Worm (Caenorhabditis elegans) whole organism, L3 larva: ENCODE measurements around the gene K10H10.10.
A peak's percentile ranks its signal among the peaks of the same experiment; 100 is the strongest.

Experiments used
- ZK546.5 ChIP-seq: sonication (generic microtip); optimal IDR thresholded peaks from 2 replicates; lab custom pipeline; 2017; ENCODE audit warnings: missing biosample characterization, missing genetic modification characterization
- aly-2 ChIP-seq: fragments of 150-350 bp; optimal IDR thresholded peaks from 2 replicates; lab custom pipeline; 2014; ENCODE audit warnings: missing biosample characterization, missing genetic modification characterization
- ama-1 ChIP-seq: fragments of 150-350 bp; optimal IDR thresholded peaks from 2 replicates; lab custom pipeline; 2018
- ceh-28 ChIP-seq: fragments of 150-350 bp; optimal IDR thresholded peaks from 2 replicates; lab custom pipeline; 2014; ENCODE audit warnings: missing biosample characterization, missing genetic modification reagents, missing genetic modification characterization
- ceh-82 ChIP-seq: fragments of 150-350 bp; optimal IDR thresholded peaks from 2 replicates; lab custom pipeline; 2014; ENCODE audit warnings: missing biosample characterization, missing genetic modification characterization
- ceh-9 ChIP-seq: sonication (generic microtip); optimal IDR thresholded peaks from 2 replicates; lab custom pipeline; 2018; ENCODE audit warnings: missing biosample characterization, missing genetic modification characterization
- daf-12 ChIP-seq: fragments of 150-350 bp; optimal IDR thresholded peaks from 2 replicates; lab custom pipeline; 2014; ENCODE audit warnings: missing biosample characterization, missing genetic modification reagents, missing genetic modification characterization
- egl-27 ChIP-seq: sonication (generic microtip); optimal IDR thresholded peaks from 4 replicates; lab custom pipeline; 2017; ENCODE audit warnings: missing biosample characterization, missing genetic modification reagents, missing genetic modification characterization
- elt-2 ChIP-seq: sonication (generic microtip); optimal IDR thresholded peaks from 2 replicates; lab custom pipeline; 2016; ENCODE audit warnings: missing genetic modification reagents, mild to moderate bottlenecking, missing genetic modification characterization, missing compliant biosample characterization
- eor-1 ChIP-seq, 2 experiments: fragments of 150-350 bp; optimal IDR thresholded peaks; 2 replicates each; lab custom pipeline; 2014 to 2018; ENCODE audit warnings: missing biosample characterization in 2 of 2, missing genetic modification characterization in 2 of 2
- fos-1 ChIP-seq: fragments of 150-350 bp; optimal IDR thresholded peaks from 2 replicates; lab custom pipeline; 2014; ENCODE audit warnings: missing biosample characterization, missing genetic modification characterization
- hmg-11 ChIP-seq: sonication (generic microtip); optimal IDR thresholded peaks from 2 replicates; lab custom pipeline; 2016; ENCODE audit warnings: missing genetic modification characterization, missing compliant biosample characterization
- lin-39 ChIP-seq: fragments of 150-350 bp; optimal IDR thresholded peaks from 2 replicates; lab custom pipeline; 2018; ENCODE audit warnings: missing biosample characterization, missing genetic modification reagents, missing genetic modification characterization
- lsy-12 ChIP-seq: sonication (generic microtip); optimal IDR thresholded peaks from 2 replicates; lab custom pipeline; 2016; ENCODE audit warnings: mild to moderate bottlenecking, missing genetic modification characterization, missing compliant biosample characterization
- nfya-1 ChIP-seq: sonication (generic microtip); optimal IDR thresholded peaks from 2 replicates; lab custom pipeline; 2017; ENCODE audit warnings: missing genetic modification characterization, mild to moderate bottlenecking, missing compliant biosample characterization, antibody characterized with exemption, moderate library complexity; ENCODE audit not compliant: insufficient read depth
- nhr-11 ChIP-seq: fragments of 150-350 bp; optimal IDR thresholded peaks from 2 replicates; lab custom pipeline; 2014; ENCODE audit warnings: missing biosample characterization, missing genetic modification characterization
- nhr-12 ChIP-seq: fragments of 150-350 bp; optimal IDR thresholded peaks from 2 replicates; lab custom pipeline; 2014; ENCODE audit warnings: missing biosample characterization, missing genetic modification characterization
- nhr-23 ChIP-seq: fragments of 150-350 bp; optimal IDR thresholded peaks from 2 replicates; lab custom pipeline; 2014; ENCODE audit warnings: missing biosample characterization, missing genetic modification reagents, missing genetic modification characterization
- nhr-25 ChIP-seq: sonication (generic microtip); optimal IDR thresholded peaks from 2 replicates; lab custom pipeline; 2017; ENCODE audit warnings: missing biosample characterization, missing genetic modification characterization
- nhr-43 ChIP-seq: sonication (generic microtip); optimal IDR thresholded peaks from 2 replicates; lab custom pipeline; 2016; ENCODE audit warnings: mild to moderate bottlenecking, missing genetic modification characterization, missing compliant biosample characterization; ENCODE audit not compliant: poor library complexity, severe bottlenecking
- nhr-67 ChIP-seq: fragments of 150-350 bp; optimal IDR thresholded peaks from 2 replicates; lab custom pipeline; 2014; ENCODE audit warnings: missing biosample characterization, missing genetic modification characterization
- nhr-76 ChIP-seq: fragments of 150-350 bp; sonication (generic microtip); optimal IDR thresholded peaks from 5 replicates; lab custom pipeline; 2014; ENCODE audit warnings: missing biosample characterization, missing genetic modification characterization
- nhr-77 ChIP-seq: fragments of 150-350 bp; optimal IDR thresholded peaks from 2 replicates; lab custom pipeline; 2014; ENCODE audit warnings: missing biosample characterization, missing genetic modification characterization
- pha-4 ChIP-seq: fragments of 150-350 bp; optimal IDR thresholded peaks from 2 replicates; lab custom pipeline; 2014; ENCODE audit warnings: missing biosample characterization, missing genetic modification reagents, missing genetic modification characterization
- pqm-1 ChIP-seq: fragments of 150-350 bp; optimal IDR thresholded peaks from 2 replicates; lab custom pipeline; 2017; ENCODE audit warnings: missing biosample characterization, missing genetic modification characterization, inconsistent platforms
- skn-1 ChIP-seq: fragments of 150-350 bp; optimal IDR thresholded peaks from 2 replicates; lab custom pipeline; 2014; ENCODE audit warnings: missing biosample characterization, missing genetic modification characterization
- snpc-4 ChIP-seq: fragments of 150-350 bp; optimal IDR thresholded peaks from 2 replicates; lab custom pipeline; 2014; ENCODE audit warnings: missing biosample characterization, missing genetic modification characterization
- tbx-2 ChIP-seq: sonication (generic microtip); optimal IDR thresholded peaks from 2 replicates; lab custom pipeline; 2016; ENCODE audit warnings: mild to moderate bottlenecking, missing genetic modification characterization, missing compliant biosample characterization
- unc-39 ChIP-seq: sonication (generic microtip); optimal IDR thresholded peaks from 4 replicates; lab custom pipeline; 2017; ENCODE audit warnings: missing biosample characterization, missing genetic modification characterization
- unc-62 ChIP-seq: fragments of 150-350 bp; sonication (generic microtip); optimal IDR thresholded peaks from 4 replicates; lab custom pipeline; 2014; ENCODE audit warnings: missing biosample characterization, missing genetic modification reagents, missing genetic modification characterization
- zag-1 ChIP-seq: fragments of 150-350 bp; optimal IDR thresholded peaks from 2 replicates; lab custom pipeline; 2014; ENCODE audit warnings: missing biosample characterization, missing genetic modification characterization

The K10H10.10 gene

ce11 chrII:14496809-14497208, 10.8 kb upstream of the K10H10.10 start (continued):
- peak; percentile 90 for TF ChIP-seq nhr-43 (tag; lab: Kevin White, UChicago)
- TF ChIP-seq ceh-28 (tag; lab: Kevin White, UChicago), result peak; percentile 9
- peak; percentile 88 for TF ChIP-seq hmg-11 (tag; lab: Kevin White, UChicago)
- TF ChIP-seq ama-1 (lab: Kevin White, UChicago), result peak; percentile 66
- TF ChIP-seq nhr-11, result no peak
- TF ChIP-seq snpc-4, result peak; percentile 84
- TF ChIP-seq eor-1 (tag; optimal IDR thresholded peaks at IDR 0.05; lab: Kevin White, UChicago), result no peak
- no peak for TF ChIP-seq aly-2 (tag; lab: Kevin White, UChicago)
- peak; percentile 77 for TF ChIP-seq egl-27
- TF ChIP-seq lsy-12 (tag; lab: Kevin White, UChicago), result peak; percentile 83
- peak; percentile 64 for TF ChIP-seq elt-2 (tag; lab: Kevin White, UChicago)
- TF ChIP-seq nhr-67 (tag; lab: Kevin White, UChicago), result no peak
- peak; percentile 72 for TF ChIP-seq nfya-1 (tag; lab: Kevin White, UChicago)
- TF ChIP-seq nhr-76 (tag; lab: Kevin White, UChicago), result no peak
- TF ChIP-seq ceh-9, result no peak
- TF ChIP-seq nhr-77 (tag; lab: Kevin White, UChicago), result peak; percentile 84
- peak; percentile 64 for TF ChIP-seq nhr-23 (tag; lab: Kevin White, UChicago)
- no peak for TF ChIP-seq daf-12
- TF ChIP-seq, all 47 proteins: peak for 25

ce11 chrII:14497848-14498247, 9.7 kb upstream of the K10H10.10 start, which contains the start of gene dhs-8:
Gene dhs-8 (plus strand): TSS chrII:14498026.
- peak; percentile 15 for TF ChIP-seq nhr-43 (tag; lab: Kevin White, UChicago)
- no peak for TF ChIP-seq nhr-25 (tag; lab: Kevin White, UChicago)
- no peak for TF ChIP-seq ama-1 (lab: Kevin White, UChicago)
- TF ChIP-seq elt-2 (tag; lab: Kevin White, UChicago), result no peak
- no peak for TF ChIP-seq snpc-4

- no peak for TF ChIP-seq nhr-25 (tag; lab: Kevin White, UChicago)
- TF ChIP-seq nhr-76 (tag; lab: Kevin White, UChicago), result no peak
These were observed 7.4 kb upstream of the K10H10.10 start, which contains the start of gene K10H10.4 for ce11 chrII:14500122-14500521. Gene K10H10.4 (plus strand): TSS chrII:14500422.

ce11 chrII:14501447-14501846, 6.1 kb upstream of the K10H10.10 start, which contains the start of gene K10H10.5:
Gene K10H10.5 (plus strand): TSS chrII:14501747.
- TF ChIP-seq skn-1 (tag; lab: Kevin White, UChicago), result no peak
- TF ChIP-seq zag-1 (tag; lab: Kevin White, UChicago), result no peak
- no peak for TF ChIP-seq egl-27
- no peak for TF ChIP-seq nhr-12 (tag; lab: Kevin White, UChicago)
- no peak for TF ChIP-seq nhr-43 (tag; lab: Kevin White, UChicago)
- TF ChIP-seq nhr-67 (tag; lab: Kevin White, UChicago), result no peak
- no peak for TF ChIP-seq fos-1
- no peak for TF ChIP-seq ceh-82 (tag; lab: Kevin White, UChicago)
- TF ChIP-seq nhr-23 (tag; lab: Kevin White, UChicago), result no peak

- no peak for TF ChIP-seq unc-39 (tag; lab: Kevin White, UChicago)
- TF ChIP-seq nhr-11, result no peak
- no peak for TF ChIP-seq aly-2 (tag; lab: Kevin White, UChicago)
- TF ChIP-seq ceh-28 (tag; lab: Kevin White, UChicago), result no peak
- no peak for TF ChIP-seq lin-39 (tag; lab: Kevin White, UChicago)
- no peak for TF ChIP-seq nfya-1 (tag; lab: Kevin White, UChicago)
- TF ChIP-seq ZK546.5, result no peak
- TF ChIP-seq nhr-77 (tag; lab: Kevin White, UChicago), result no peak
- TF ChIP-seq elt-2 (tag; lab: Kevin White, UChicago), result no peak
- TF ChIP-seq tbx-2 (tag; lab: Kevin White, UChicago), result no peak
- no peak for TF ChIP-seq unc-62 (GFP tag; lab: Kevin White, UChicago)
- TF ChIP-seq pqm-1 (tag; lab: Kevin White, UChicago), result no peak
- TF ChIP-seq nhr-12 (tag; lab: Kevin White, UChicago), result no peak
- no peak for TF ChIP-seq zag-1 (tag; lab: Kevin White, UChicago)
- no peak for TF ChIP-seq nhr-76 (tag; lab: Kevin White, UChicago)
- TF ChIP-seq pha-4 (tag; lab: Kevin White, UChicago), result no peak
- TF ChIP-seq ama-1 (lab: Kevin White, UChicago), result no peak
These were observed 4.6 kb upstream of the K10H10.10 start, which contains the start of gene K10H10.6 for ce11 chrII:14502997-14503396. Gene K10H10.6 (plus strand): TSS chrII:14503297.
